Fruit fly (Drosophila melanogaster) whole organism, embryonic: ENCODE measurements around the gene CG43339.
A peak's percentile ranks its signal among the peaks of the same experiment; 100 is the strongest.

Experiments used
- Abd-B ChIP-seq: fragments of 200-800 bp; sonication (Bioruptor generic); optimal IDR thresholded peaks from 2 replicates; lab custom pipeline; 2018; ENCODE audit warnings: missing biosample characterization, mild to moderate bottlenecking, missing genetic modification characterization, moderate library complexity
- BtbVII ChIP-seq: fragments of 200-800 bp; sonication (Bioruptor generic); optimal IDR thresholded peaks from 3 replicates; lab custom pipeline; 2017; ENCODE audit warnings: missing biosample characterization, mild to moderate bottlenecking, missing genetic modification characterization
- Bteb2 ChIP-seq: fragments of 200-800 bp; sonication (Bioruptor generic); optimal IDR thresholded peaks from 2 replicates; lab custom pipeline; 2016; ENCODE audit warnings: missing biosample characterization, missing genetic modification characterization
- CG10274 ChIP-seq: fragments of 200-800 bp; sonication (Bioruptor generic); optimal IDR thresholded peaks from 3 replicates; lab custom pipeline; 2017; ENCODE audit warnings: missing biosample characterization, mild to moderate bottlenecking, missing genetic modification characterization
- CG10979 ChIP-seq: fragments of 200-800 bp; sonication (Bioruptor generic); optimal IDR thresholded peaks from 2 replicates; lab custom pipeline; 2018; ENCODE audit warnings: missing biosample characterization, mild to moderate bottlenecking, missing genetic modification characterization, moderate library complexity
- CG15269 ChIP-seq: fragments of 200-800 bp; sonication (Bioruptor generic); optimal IDR thresholded peaks from 2 replicates; lab custom pipeline; 2018; ENCODE audit warnings: missing biosample characterization, mild to moderate bottlenecking, missing genetic modification characterization, moderate library complexity
- CG15479 ChIP-seq: fragments of 200-800 bp; sonication (Bioruptor generic); optimal IDR thresholded peaks from 3 replicates; lab custom pipeline; 2019; ENCODE audit warnings: missing biosample characterization, mild to moderate bottlenecking, missing genetic modification characterization, moderate library complexity
- CG15514 ChIP-seq: fragments of 200-800 bp; sonication (Bioruptor generic); optimal IDR thresholded peaks from 3 replicates; lab custom pipeline; 2017; ENCODE audit warnings: missing biosample characterization, missing genetic modification characterization, mild to moderate bottlenecking, moderate library complexity, missing genetic modification reagents
- CG15601 ChIP-seq: fragments of 200-800 bp; sonication (Bioruptor generic); optimal IDR thresholded peaks from 3 replicates; lab custom pipeline; 2019; ENCODE audit warnings: missing biosample characterization, mild to moderate bottlenecking, missing genetic modification characterization, moderate library complexity
- CG16779 ChIP-seq: fragments of 200-800 bp; sonication (Bioruptor generic); IDR thresholded peaks from 2 replicates; pipeline ENCODE4 v1.3.6; 2022; ENCODE audit warnings: missing biosample characterization, missing genetic modification characterization
- CG17385 ChIP-seq: fragments of 200-800 bp; sonication (Bioruptor generic); optimal IDR thresholded peaks from 3 replicates; lab custom pipeline; 2018; ENCODE audit warnings: missing biosample characterization, mild to moderate bottlenecking, missing genetic modification characterization
- CG18619 ChIP-seq: fragments of 200-800 bp; sonication (Bioruptor generic); optimal IDR thresholded peaks from 3 replicates; lab custom pipeline; 2017; ENCODE audit warnings: missing biosample characterization, mild to moderate bottlenecking, missing genetic modification characterization
- CG2875 ChIP-seq: fragments of 200-800 bp; sonication (Bioruptor generic); optimal IDR thresholded peaks from 2 replicates; lab custom pipeline; 2017; ENCODE audit warnings: missing biosample characterization, mild to moderate bottlenecking, missing genetic modification characterization, missing genetic modification reagents
- CG33213 ChIP-seq: fragments of 200-800 bp; sonication (Bioruptor generic); optimal IDR thresholded peaks from 3 replicates; lab custom pipeline; 2016; ENCODE audit warnings: missing biosample characterization, missing genetic modification characterization
- CG34422 ChIP-seq: fragments of 200-800 bp; sonication (Bioruptor generic); IDR thresholded peaks from 3 replicates; pipeline ENCODE4 v1.3.6; 2022; ENCODE audit warnings: missing biosample characterization, missing genetic modification characterization
- CG3838 ChIP-seq: fragments of 200-800 bp; sonication (Bioruptor generic); optimal IDR thresholded peaks from 3 replicates; lab custom pipeline; 2016; ENCODE audit warnings: missing biosample characterization, missing genetic modification characterization
- CG42726 ChIP-seq: fragments of 200-800 bp; sonication (Bioruptor generic); IDR thresholded peaks from 2 replicates; pipeline ENCODE4 v1.3.6; 2022; ENCODE audit warnings: missing biosample characterization, missing genetic modification characterization; ENCODE audit not compliant: partially characterized antibody
- CG4617 ChIP-seq: fragments of 200-800 bp; sonication (Bioruptor generic); optimal IDR thresholded peaks from 3 replicates; lab custom pipeline; 2016; ENCODE audit warnings: missing biosample characterization, missing genetic modification characterization, borderline replicate concordance
- CG4820 ChIP-seq: fragments of 200-800 bp; sonication (Bioruptor generic); optimal IDR thresholded peaks from 3 replicates; lab custom pipeline; 2016; ENCODE audit warnings: missing biosample characterization, missing genetic modification characterization
- CG7372 ChIP-seq: fragments of 200-800 bp; sonication (Bioruptor generic); IDR thresholded peaks from 2 replicates; pipeline ENCODE4 v1.3.6; 2022; ENCODE audit warnings: missing biosample characterization, missing genetic modification characterization
- CG7556 ChIP-seq: fragments of 200-800 bp; sonication (Bioruptor generic); optimal IDR thresholded peaks from 2 replicates; lab custom pipeline; 2017; ENCODE audit warnings: missing biosample characterization, mild to moderate bottlenecking, missing genetic modification characterization
- CG7928 ChIP-seq: fragments of 200-800 bp; sonication (Bioruptor generic); optimal IDR thresholded peaks from 2 replicates; lab custom pipeline; 2017; ENCODE audit warnings: missing biosample characterization, mild to moderate bottlenecking, missing genetic modification characterization
- CG8089 ChIP-seq: fragments of 200-800 bp; sonication (Bioruptor generic); optimal IDR thresholded peaks from 3 replicates; lab custom pipeline; 2016; ENCODE audit warnings: missing biosample characterization, missing genetic modification characterization
- CG8290 ChIP-seq, 3 experiments: fragments of 200-800 bp; sonication (Bioruptor generic); optimal IDR thresholded peaks; 2 replicates each; lab custom pipeline; 2016 to 2019; ENCODE audit warnings: missing biosample characterization in 3 of 3, missing genetic modification characterization in 3 of 3, mild to moderate bottlenecking in 2 of 3, moderate library complexity in 1 of 3
- CG9876 ChIP-seq: fragments of 200-800 bp; sonication (Bioruptor generic); optimal IDR thresholded peaks from 2 replicates; lab custom pipeline; 2016; ENCODE audit warnings: missing biosample characterization, missing genetic modification characterization
- Eip74EF ChIP-seq, 2 experiments: fragments of 200-800 bp in 1 of 2; fragments of >200 bp in 1 of 2; sonication (Bioruptor generic) in 1 of 2; optimal IDR thresholded peaks; 2 replicates each; lab custom pipeline; 2017 to 2019; ENCODE audit warnings: missing biosample characterization in 2 of 2, missing genetic modification characterization in 2 of 2, mild to moderate bottlenecking in 1 of 2, moderate library complexity in 1 of 2
- Hr3 ChIP-seq: fragments of 200-800 bp; sonication (Bioruptor generic); optimal IDR thresholded peaks from 3 replicates; lab custom pipeline; 2016; ENCODE audit warnings: missing biosample characterization, missing genetic modification characterization
- Lim3 ChIP-seq: fragments of 200-800 bp; sonication (Bioruptor generic); IDR thresholded peaks from 2 replicates; pipeline ENCODE4 v1.3.6; 2022; ENCODE audit warnings: missing biosample characterization, missing genetic modification characterization
- Meics ChIP-seq: fragments of 200-800 bp; sonication (Bioruptor generic); optimal IDR thresholded peaks from 2 replicates; lab custom pipeline; 2017; ENCODE audit warnings: missing biosample characterization, mild to moderate bottlenecking, missing genetic modification characterization
- NFAT ChIP-seq: fragments of 200-800 bp; sonication (Bioruptor generic); IDR thresholded peaks from 2 replicates; pipeline ENCODE4 v1.3.6; 2022; ENCODE audit warnings: missing biosample characterization, missing genetic modification characterization
- NK7.1 ChIP-seq: fragments of 200-800 bp; sonication (Bioruptor generic); optimal IDR thresholded peaks from 3 replicates; lab custom pipeline; 2016; ENCODE audit warnings: missing biosample characterization, missing genetic modification characterization
- Nf-YC ChIP-seq: fragments of 200-800 bp; optimal IDR thresholded peaks from 3 replicates; lab custom pipeline; 2019; ENCODE audit warnings: missing biosample characterization, mild to moderate bottlenecking, missing genetic modification characterization, moderate library complexity
- Opbp ChIP-seq: fragments of 200-800 bp; sonication (Bioruptor generic); IDR thresholded peaks from 3 replicates; pipeline ENCODE4 v1.3.6; 2022; ENCODE audit warnings: missing biosample characterization, missing genetic modification characterization; ENCODE audit not compliant: partially characterized antibody
- Poxn ChIP-seq: fragments of 200-800 bp; sonication (Bioruptor generic); IDR thresholded peaks from 2 replicates; pipeline ENCODE4 v1.3.6; 2022; ENCODE audit warnings: missing biosample characterization, missing genetic modification characterization
- Sin3A ChIP-seq: fragments of >200 bp; optimal IDR thresholded peaks from 2 replicates; lab custom pipeline; 2018
- corto ChIP-seq: fragments of 200-800 bp; sonication (Bioruptor generic); optimal IDR thresholded peaks from 2 replicates; lab custom pipeline; 2016; ENCODE audit warnings: missing biosample characterization, mild to moderate bottlenecking, missing genetic modification characterization, moderate library complexity
- croc ChIP-seq: fragments of 200-800 bp; sonication (Bioruptor generic); conservative IDR thresholded peaks from 3 replicates; pipeline ENCODE4 v1.3.6; 2022; ENCODE audit warnings: missing biosample characterization, missing genetic modification characterization
- danr ChIP-seq: fragments of 200-800 bp; sonication (Bioruptor generic); IDR thresholded peaks from 2 replicates; pipeline ENCODE4 v1.3.6; 2022; ENCODE audit warnings: missing biosample characterization, missing genetic modification characterization
- dmrt11E ChIP-seq: fragments of 200-800 bp; sonication (Bioruptor generic); optimal IDR thresholded peaks from 3 replicates; lab custom pipeline; 2018; ENCODE audit warnings: missing biosample characterization, mild to moderate bottlenecking, missing genetic modification characterization, moderate library complexity
- fru ChIP-seq: fragments of >200 bp; optimal IDR thresholded peaks from 2 replicates; lab custom pipeline; 2017
- gfzf ChIP-seq: fragments of 200-800 bp; sonication (Bioruptor generic); optimal IDR thresholded peaks from 2 replicates; lab custom pipeline; 2016; ENCODE audit warnings: missing biosample characterization, mild to moderate bottlenecking, missing genetic modification characterization, moderate library complexity
- h ChIP-seq: fragments of >200 bp; optimal IDR thresholded peaks from 2 replicates; lab custom pipeline; 2017
- lab ChIP-seq: fragments of 200-800 bp; sonication (Bioruptor generic); optimal IDR thresholded peaks from 3 replicates; lab custom pipeline; 2017; ENCODE audit warnings: missing biosample characterization, missing genetic modification characterization, mild to moderate bottlenecking, moderate library complexity, missing genetic modification reagents
- oc ChIP-seq: fragments of 200-800 bp; sonication (Bioruptor generic); optimal IDR thresholded peaks from 2 replicates; lab custom pipeline; 2018; ENCODE audit warnings: missing biosample characterization, mild to moderate bottlenecking, missing genetic modification characterization, moderate library complexity
- pita ChIP-seq: fragments of 200-800 bp; sonication (Bioruptor generic); optimal IDR thresholded peaks from 2 replicates; lab custom pipeline; 2017; ENCODE audit warnings: missing biosample characterization, mild to moderate bottlenecking, missing genetic modification characterization
- ranshi ChIP-seq: fragments of 200-800 bp; sonication (Bioruptor generic); IDR thresholded peaks from 2 replicates; pipeline ENCODE4 v1.3.6; 2022; ENCODE audit warnings: missing biosample characterization, missing genetic modification characterization
- schlank ChIP-seq: fragments of 200-800 bp; sonication (Bioruptor generic); optimal IDR thresholded peaks from 2 replicates; lab custom pipeline; 2018; ENCODE audit warnings: missing biosample characterization, mild to moderate bottlenecking, missing genetic modification characterization
- sr ChIP-seq: fragments of 200-800 bp; sonication (Bioruptor generic); IDR thresholded peaks from 3 replicates; pipeline ENCODE4 v1.3.6; 2022; ENCODE audit warnings: missing biosample characterization, missing genetic modification characterization
- tin ChIP-seq: fragments of 200-800 bp; sonication (Bioruptor generic); optimal IDR thresholded peaks from 3 replicates; lab custom pipeline; 2016; ENCODE audit warnings: missing biosample characterization, missing genetic modification characterization
- vnd ChIP-seq: fragments of 200-800 bp; sonication (Bioruptor generic); IDR thresholded peaks from 3 replicates; pipeline ENCODE4 v1.3.6; 2022; ENCODE audit warnings: missing biosample characterization, missing genetic modification characterization; ENCODE audit not compliant: partially characterized antibody

The CG43339 gene

DNA sequence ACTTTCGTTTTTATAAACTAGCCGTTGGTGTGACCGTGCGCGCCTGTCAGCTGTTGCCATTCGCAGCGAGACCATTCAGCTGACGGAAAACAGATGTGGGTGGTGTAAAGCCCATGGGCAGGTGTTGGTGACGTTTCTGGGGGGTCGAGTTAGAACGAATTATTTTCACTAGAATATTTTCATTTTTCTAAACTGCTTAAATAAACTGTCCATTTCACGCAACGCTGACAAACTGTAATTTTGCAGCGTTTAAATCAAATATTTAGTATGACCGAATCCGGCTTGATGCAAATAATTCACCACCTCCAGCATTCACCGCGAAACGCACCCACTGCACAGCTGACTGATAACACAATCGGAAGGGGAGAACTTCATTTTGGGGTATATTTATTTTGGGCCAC, 22.3 kb upstream of the CG43339 start, which contains the start of the genes CG10383 and CG10338 (continued):
- TF ChIP-seq CG15601 (peak; percentile 58), CG15479 (GFP tag; lab: Kevin White, UChicago) (no peak), lab (GFP tag; lab: Kevin White, UChicago) (peak; percentile 94), Bteb2 (GFP tag; lab: Kevin White, UChicago) (peak; percentile 86), schlank (tag; lab: Kevin White, UChicago) (peak; percentile 72), CG7372 (GFP tag; lab: Robert Waterston, UW) (peak; percentile 84), CG34422 (GFP tag; lab: Robert Waterston, UW) (peak; percentile 94), Abd-B (peak; percentile 80), Sin3A (lab: Kevin White, UChicago) (peak; percentile 97), danr (GFP tag; lab: Robert Waterston, UW) (peak; percentile 78), BtbVII (peak; percentile 65), CG4820 (GFP tag; lab: Kevin White, UChicago) (peak; percentile 66), h (lab: Kevin White, UChicago) (no peak), ranshi (GFP tag; lab: Robert Waterston, UW) (peak; percentile 90), pita (GFP tag; lab: Kevin White, UChicago) (no peak), CG33213 (peak; percentile 86), gfzf (GFP tag; lab: Kevin White, UChicago) (peak; percentile 77), NFAT (GFP tag; lab: Robert Waterston, UW) (peak; percentile 91), Meics (GFP tag; lab: Kevin White, UChicago) (peak; percentile 85), vnd (GFP tag; lab: Robert Waterston, UW) (no peak), Lim3 (GFP tag; lab: Robert Waterston, UW) (0 out of 2 replicates have a peak, but pooled peaks have one; percentile 33), CG17385 (GFP tag; lab: Kevin White, UChicago) (peak; percentile 82), CG4617 (peak; percentile 87), CG8290 (GFP tag; optimal IDR thresholded peaks at IDR 0.05; lab: Kevin White, UChicago) (peak; percentile 48), CG8290 (tag; optimal IDR thresholded peaks at IDR 0.05; lab: Kevin White, UChicago) (peak in 1 of 2 experiments; percentile 94), CG16779 (GFP tag; lab: Robert Waterston, UW) (peak; percentile 93), fru (lab: Kevin White, UChicago) (no peak), Hr3 (GFP tag; lab: Kevin White, UChicago) (peak; percentile 84), CG10274 (no peak), CG9876 (GFP tag; lab: Kevin White, UChicago) (peak; percentile 86), Nf-YC (tag; lab: Kevin White, UChicago) (peak; percentile 55), Poxn (GFP tag; lab: Robert Waterston, UW) (peak; percentile 12; the same call in 1 of the 2 replicates), croc (GFP tag; lab: Robert Waterston, UW) (peak; percentile 66), dmrt11E (tag; lab: Kevin White, UChicago) (peak; percentile 57), CG2875 (GFP tag; lab: Kevin White, UChicago) (peak; percentile 54), CG3838 (GFP tag; lab: Kevin White, UChicago) (peak; percentile 65), tin (GFP tag; lab: Kevin White, UChicago) (peak; percentile 77), CG7556 (peak; percentile 69), CG15269 (tag; lab: Kevin White, UChicago) (peak; percentile 76), corto (GFP tag; lab: Kevin White, UChicago) (peak; percentile 43), sr (peak; percentile 92), Opbp (GFP tag; lab: Robert Waterston, UW) (no peak), CG10979 (tag; lab: Kevin White, UChicago) (peak; percentile 64), Eip74EF (GFP tag; optimal IDR thresholded peaks at IDR 0.05; lab: Kevin White, UChicago) (peak in 1 of 2 experiments; percentile 63), CG15514 (peak; percentile 84), CG7928 (GFP tag; lab: Kevin White, UChicago) (peak; percentile 31), oc (tag; lab: Kevin White, UChicago) (peak; percentile 79), CG18619 (GFP tag; lab: Kevin White, UChicago) (peak; percentile 70), CG8089 (GFP tag; lab: Kevin White, UChicago) (peak; percentile 82), CG42726 (GFP tag; lab: Robert Waterston, UW) (peak; percentile 38; the same call in 1 of the 2 replicates), NK7.1 (GFP tag; lab: Kevin White, UChicago) (peak; percentile 73)
